Fruit fly (Drosophila melanogaster): ENCODE data around the gene Hsp26.
A peak's percentile ranks its signal among the peaks of the same experiment; 100 is the strongest.

Hsp26 gene

dm6 chr3L:9381602-9382001, 4.4 kb upstream of the Hsp26 start, which contains the start of gene Hsp23 (continued):
- TF ChIP-seq cad (GFP tag; optimal IDR thresholded peaks at IDR 0.05) (no peak), Nf-YB (GFP tag; optimal IDR thresholded peaks at IDR 0.05) (no peak), CG3726 (GFP tag; IDR thresholded peaks at IDR 0.05) (no peak), Ets97D (GFP tag; optimal IDR thresholded peaks at IDR 0.05) (no peak), Nf-YA (GFP tag; IDR thresholded peaks at IDR 0.05) (no peak), chif (GFP tag; optimal IDR thresholded peaks at IDR 0.05) (no peak), CG18011 (GFP tag; optimal IDR thresholded peaks at IDR 0.05) (no peak), CG15011 (GFP tag; optimal IDR thresholded peaks at IDR 0.05) (no peak), fd102C (GFP tag; optimal IDR thresholded peaks at IDR 0.05) (no peak), CG6791 (GFP tag; IDR thresholded peaks at IDR 0.05; ENCODE audit: partially characterized antibody) (peak; percentile 57; the same call in 2 of the 3 replicates), Dll (GFP tag; IDR thresholded peaks at IDR 0.05; ENCODE audit: partially characterized antibody) (peak; percentile 39; the same call in 1 of the 4 replicates), grn (GFP tag; optimal IDR thresholded peaks at IDR 0.05) (no peak), CG4328 (GFP tag; optimal IDR thresholded peaks at IDR 0.05) (no peak), Optix (GFP tag; IDR thresholded peaks at IDR 0.05) (no peak), btn (GFP tag; optimal IDR thresholded peaks at IDR 0.05) (no peak), sna (GFP tag; IDR thresholded peaks at IDR 0.05; ENCODE audit: partially characterized antibody) (peak; percentile 38; the same call in 1 of the 2 replicates), CG34376 (GFP tag; optimal IDR thresholded peaks at IDR 0.05) (no peak), mld (GFP tag; IDR thresholded peaks at IDR 0.05; ENCODE audit: partially characterized antibody) (0 out of 3 replicates have a peak, but pooled peaks have one; percentile 15), CG15479 (GFP tag; optimal IDR thresholded peaks at IDR 0.05) (peak; percentile 97), luna (GFP tag; optimal IDR thresholded peaks at IDR 0.05) (no peak), ind (GFP tag; optimal IDR thresholded peaks at IDR 0.05) (no peak), CG17385 (GFP tag; optimal IDR thresholded peaks at IDR 0.05) (no peak), amos (GFP tag; IDR thresholded peaks at IDR 0.05; ENCODE audit: partially characterized antibody) (peak; percentile 37; the same call in 1 of the 2 replicates), CG6254 (GFP tag; optimal IDR thresholded peaks at IDR 0.05) (no peak), dati (GFP tag; IDR thresholded peaks at IDR 0.05) (no peak), CG3281 (GFP tag; optimal IDR thresholded peaks at IDR 0.05) (no peak), wek (GFP tag; optimal IDR thresholded peaks at IDR 0.05) (peak; percentile 5), emc (GFP tag; optimal IDR thresholded peaks at IDR 0.05) (no peak), Xbp1 (GFP tag; optimal IDR thresholded peaks at IDR 0.05) (no peak), CG14860 (GFP tag; IDR thresholded peaks at IDR 0.05; ENCODE audit: partially characterized antibody) (no peak), lbe (GFP tag; optimal IDR thresholded peaks at IDR 0.05) (peak; percentile 65), pb (GFP tag; optimal IDR thresholded peaks at IDR 0.05) (no peak), croc (GFP tag; conservative IDR thresholded peaks at IDR 0.05) (no peak), Dbx (GFP tag; IDR thresholded peaks at IDR 0.05) (no peak), pita (GFP tag; optimal IDR thresholded peaks at IDR 0.05) (no peak), Opbp (GFP tag; IDR thresholded peaks at IDR 0.05; ENCODE audit: partially characterized antibody) (peak; percentile 54; the same call in 2 of the 3 replicates), CG9797 (GFP tag; optimal IDR thresholded peaks at IDR 0.05) (no peak), NK7.1 (GFP tag; optimal IDR thresholded peaks at IDR 0.05) (no peak), tin (GFP tag; optimal IDR thresholded peaks at IDR 0.05) (no peak), CG2199 (GFP tag; IDR thresholded peaks at IDR 0.05) (peak; percentile 50; the same call in 1 of the 3 replicates), h (optimal IDR thresholded peaks at IDR 0.05) (no peak), pros (GFP tag; optimal IDR thresholded peaks at IDR 0.05) (no peak), CG9876 (GFP tag; optimal IDR thresholded peaks at IDR 0.05) (no peak), CG17568 (GFP tag; optimal IDR thresholded peaks at IDR 0.05) (no peak), CG17186 (GFP tag; optimal IDR thresholded peaks at IDR 0.05) (no peak), nmo (GFP tag; optimal IDR thresholded peaks at IDR 0.05) (no peak), Side (GFP tag; optimal IDR thresholded peaks at IDR 0.05) (no peak), CG14710 (tag; optimal IDR thresholded peaks at IDR 0.05) (no peak), CG8478 (optimal IDR thresholded peaks at IDR 0.05) (no peak), CG2889 (GFP tag; IDR thresholded peaks at IDR 0.05) (no peak), Hsf (GFP tag; optimal IDR thresholded peaks at IDR 0.05) (no peak)
